Fruit fly (Drosophila melanogaster) ovary, adult (tissue): Measurements from ENCODE around the gene Vps45.

Experiments used
- CG17801 ChIP-seq: fragments of 200-800 bp; optimal IDR thresholded peaks from 2 replicates; lab custom pipeline; 2019; ENCODE audit warnings: missing biosample characterization, mild to moderate bottlenecking, missing genetic modification characterization, moderate library complexity; ENCODE audit not compliant: partially characterized antibody

The Vps45 gene

DNA sequence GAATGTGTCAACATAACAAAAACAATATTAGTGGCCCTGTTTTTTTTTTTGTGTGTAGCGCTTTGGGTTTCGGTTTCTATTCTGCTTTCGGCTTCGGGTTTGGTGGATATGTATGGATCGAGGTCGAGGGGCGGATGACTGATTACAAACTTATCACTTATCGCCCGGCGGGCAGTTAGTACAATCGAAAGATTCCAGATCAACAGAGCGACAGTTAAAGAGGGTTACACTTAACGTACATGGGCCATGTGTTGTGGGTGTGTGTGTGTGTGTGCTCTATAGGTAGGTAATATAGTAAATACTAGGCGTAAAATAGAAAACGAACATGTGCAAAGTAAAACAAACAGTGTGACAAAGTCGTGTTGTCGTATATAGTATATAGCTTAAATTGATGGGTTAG is 15.0 kb upstream of the Vps45 start:
- TF ChIP-seq CG17801 (GFP tag; lab: Kevin White, UChicago) = no peak

DNA sequence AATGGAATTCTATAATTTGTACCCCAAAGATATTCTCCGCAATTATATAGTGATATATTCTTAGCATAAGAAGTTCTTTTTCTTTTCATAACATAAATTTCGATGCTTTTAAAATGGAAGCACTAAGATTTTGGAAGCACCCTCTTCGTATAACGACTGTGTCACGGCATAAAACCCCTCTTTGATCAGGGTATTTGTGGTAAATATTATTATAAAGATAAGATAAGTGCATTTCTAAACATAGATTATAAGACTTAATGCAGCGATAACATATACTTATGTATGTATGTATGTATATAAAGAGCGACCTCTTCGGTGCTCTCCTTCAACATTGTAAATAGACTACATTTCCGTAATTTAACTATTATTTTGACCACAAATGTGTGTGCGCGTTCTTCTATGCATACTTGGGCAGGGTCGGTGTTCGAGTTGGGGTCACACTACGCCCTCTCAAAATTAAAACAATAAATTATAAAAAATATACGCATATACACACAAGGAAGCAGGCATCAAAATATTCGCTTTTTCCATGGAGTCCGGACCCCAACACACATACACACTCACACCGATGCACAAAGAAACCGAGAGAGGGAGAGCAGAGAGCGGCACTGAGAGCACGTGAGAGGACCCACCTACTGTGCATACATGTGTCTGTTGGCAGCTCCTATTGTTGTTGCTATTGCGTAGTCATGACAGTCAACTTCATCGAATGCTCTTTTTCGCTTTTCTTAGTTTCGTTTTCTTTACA is 13.3 kb upstream of the Vps45 start:
- TF ChIP-seq CG17801 (GFP tag; lab: Kevin White, UChicago) = no peak

DNA sequence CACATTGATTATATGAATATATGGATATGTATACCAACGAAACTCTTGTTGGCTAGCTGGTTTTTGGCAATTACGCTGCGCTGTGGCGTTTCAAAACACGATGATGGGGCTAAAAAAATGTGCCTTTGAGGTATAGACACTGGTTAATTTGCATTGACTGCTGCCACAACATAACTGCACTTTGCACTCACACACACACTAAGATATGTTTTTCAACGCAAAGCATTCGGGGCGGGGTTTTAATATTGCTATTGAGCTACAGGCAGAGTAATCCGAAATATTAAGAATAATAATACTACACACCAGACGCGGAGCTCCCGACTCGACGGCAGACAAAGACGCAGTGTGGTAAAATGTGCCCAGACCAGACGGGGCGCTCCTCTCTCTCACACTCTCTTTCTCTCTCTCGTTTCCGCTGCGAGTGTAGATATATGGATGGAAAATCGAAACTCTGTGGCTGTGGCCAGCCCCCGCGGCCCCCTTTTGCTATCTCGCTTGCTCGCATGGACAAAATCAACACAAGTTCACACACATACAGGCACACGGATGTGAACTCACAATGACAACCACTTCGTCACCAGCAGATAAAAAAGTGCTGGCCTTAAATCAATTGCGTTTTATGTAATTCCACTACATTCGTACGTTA is 12.6 kb upstream of the Vps45 start:
- peak; percentile 43 for TF ChIP-seq CG17801 (GFP tag; lab: Kevin White, UChicago)

DNA sequence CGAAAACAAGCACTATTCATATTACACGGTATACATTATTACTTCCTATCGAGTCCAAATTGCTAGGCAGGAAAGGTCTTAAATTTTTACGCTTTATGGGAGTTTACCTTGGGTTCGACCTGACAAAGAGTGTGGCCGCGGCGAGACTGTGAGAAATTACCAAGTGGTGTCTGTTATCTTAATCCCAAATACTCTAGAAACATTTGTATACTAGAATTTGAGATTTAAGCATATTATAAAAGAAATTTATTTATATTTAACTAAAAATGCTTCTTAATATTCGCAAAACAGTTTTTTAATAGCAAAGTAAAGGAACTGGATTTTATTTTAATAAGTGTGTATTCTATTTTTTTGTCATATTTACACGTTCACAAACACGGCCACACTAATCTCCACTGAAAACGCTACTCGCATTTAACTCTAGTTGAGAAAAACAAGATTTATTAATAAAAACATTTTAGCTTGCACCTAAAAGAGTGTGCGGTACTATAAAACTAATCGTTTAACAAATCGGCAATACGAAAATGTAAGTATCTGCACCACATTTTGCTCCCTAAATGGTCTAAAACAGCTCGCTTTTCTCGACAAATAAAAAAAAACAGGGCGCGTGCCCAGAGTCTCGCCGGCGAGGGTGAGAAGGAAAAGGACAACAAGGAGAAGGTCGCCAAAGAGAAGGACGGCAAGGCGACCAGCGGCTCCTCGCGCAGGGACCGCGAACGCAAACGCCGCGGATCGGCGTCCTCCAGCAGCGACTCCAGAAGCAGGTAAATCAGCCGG is 11.9 kb upstream of the Vps45 start, which contains the start of the genes mura and RnpS1:
Gene mura (minus strand): TSS at position 148 of the 777 bp plus-strand sequence.
Gene RnpS1 (plus strand): TSS at position 376 of the 777 bp plus-strand sequence.
- no peak for TF ChIP-seq CG17801 (GFP tag; lab: Kevin White, UChicago)

DNA sequence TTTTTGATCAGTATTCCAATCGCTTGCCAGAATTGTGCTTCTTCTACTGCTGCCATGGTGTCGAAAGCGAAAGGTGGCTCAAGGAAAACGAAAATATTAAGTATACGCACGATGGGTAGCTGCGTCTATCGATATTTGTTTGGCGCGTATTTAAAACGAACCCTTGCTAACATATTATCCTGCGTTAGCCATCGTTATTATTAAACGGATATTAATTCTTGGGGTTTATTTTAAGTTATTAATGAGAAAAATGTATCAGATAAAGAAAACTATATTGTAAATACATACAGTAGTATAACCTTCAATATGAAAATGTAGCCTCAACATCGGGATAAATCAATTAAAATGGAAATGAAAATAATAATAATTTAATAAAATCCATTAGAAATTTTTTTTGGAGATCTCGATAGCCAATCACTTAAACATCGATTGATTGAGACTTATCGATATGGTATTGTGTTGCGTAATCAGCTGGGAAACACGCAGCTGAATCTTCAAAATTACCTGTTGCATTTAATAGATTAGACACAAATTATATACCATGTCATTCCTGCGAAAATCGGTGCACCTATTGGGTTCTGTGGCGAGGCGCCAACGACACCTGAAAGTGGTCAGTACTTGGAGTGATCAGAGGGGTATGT is 8.3 kb upstream of the Vps45 start, which contains the start of the genes CG9386 and BckdhA:
Gene CG9386 (minus strand): TSS at position 75 of the 641 bp plus-strand sequence.
Gene BckdhA (plus strand): TSS at position 452 of the 641 bp plus-strand sequence.
- TF ChIP-seq CG17801 (GFP tag; lab: Kevin White, UChicago) = no peak

DNA sequence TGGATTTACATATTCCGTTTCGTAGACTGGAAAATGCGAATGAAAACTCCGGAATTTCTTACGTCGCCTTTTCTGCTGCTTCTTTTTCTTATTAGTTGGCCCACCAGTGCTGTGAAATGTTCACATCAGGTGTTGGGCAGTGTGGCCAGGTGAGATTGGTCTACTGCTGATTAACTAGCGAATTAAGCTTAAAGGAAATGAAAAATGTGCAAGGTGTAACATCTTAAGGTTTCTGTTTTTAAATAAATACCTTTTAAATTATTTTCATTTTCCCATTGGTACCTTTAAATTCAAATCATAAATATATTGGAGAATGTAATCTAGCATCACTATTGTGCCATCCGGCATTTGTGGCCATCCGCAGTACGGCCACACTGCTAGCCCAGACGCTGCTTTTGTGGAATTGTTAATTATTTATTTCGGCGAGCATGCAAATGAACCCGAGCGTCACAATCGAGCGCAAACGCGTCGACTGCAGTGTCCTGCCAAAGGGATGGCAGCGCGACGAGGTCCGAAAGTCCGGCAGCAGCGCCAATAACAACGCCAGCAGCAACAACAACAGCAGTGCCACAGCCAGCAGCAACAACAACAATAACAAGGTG is 4.2 kb upstream of the Vps45 start, which contains the start of the genes AP-1mu and MBD-like:
Gene AP-1mu (minus strand): TSS at position 113 of the 602 bp plus-strand sequence.
Gene MBD-like (plus strand): TSS at position 348 of the 602 bp plus-strand sequence.
- TF ChIP-seq CG17801 (GFP tag; lab: Kevin White, UChicago) = peak; percentile 72

DNA sequence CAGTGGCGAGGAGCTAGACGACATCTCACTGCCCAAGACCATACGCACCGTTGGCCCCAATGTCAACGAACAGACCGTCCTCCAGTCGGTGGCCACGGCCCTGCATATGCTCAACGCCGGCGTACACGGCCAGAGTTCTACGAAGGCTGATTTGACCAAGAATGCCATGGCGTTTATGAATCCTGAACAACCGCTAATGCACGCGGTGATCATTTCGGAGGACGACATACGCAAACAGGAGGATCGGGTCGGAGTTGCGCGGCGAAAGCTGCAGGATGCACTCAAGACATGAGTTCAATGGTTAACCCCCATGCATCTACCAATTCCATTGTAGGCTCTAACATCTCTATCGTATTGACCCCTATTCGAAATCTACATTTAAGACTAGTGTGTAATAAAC is 2.6 kb upstream of the Vps45 start:
- TF ChIP-seq CG17801 (GFP tag; lab: Kevin White, UChicago) = no peak

DNA sequence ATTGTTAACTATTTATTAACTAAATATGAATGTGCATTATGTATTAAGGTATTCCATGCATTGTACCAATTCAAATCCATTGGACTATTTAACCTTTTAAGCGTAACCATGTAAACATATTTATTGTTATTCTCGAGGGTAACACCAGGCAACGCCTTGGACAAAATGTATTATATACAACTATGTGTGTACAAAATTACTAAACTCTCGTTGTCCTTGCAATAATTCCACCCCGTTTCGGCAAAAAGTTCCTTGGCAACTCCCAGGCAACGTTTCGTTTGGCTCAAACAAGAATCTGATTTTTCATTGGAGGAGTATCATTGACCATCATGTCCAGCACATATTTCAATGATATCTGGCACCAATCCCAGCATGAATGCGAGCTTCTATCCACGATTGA is 2.2 kb downstream of the Vps45 start, which contains the start of gene CG16789:
Gene CG16789 (plus strand): TSS at position 301 of the 400 bp plus-strand sequence.
- no peak for TF ChIP-seq CG17801 (GFP tag; lab: Kevin White, UChicago)

DNA sequence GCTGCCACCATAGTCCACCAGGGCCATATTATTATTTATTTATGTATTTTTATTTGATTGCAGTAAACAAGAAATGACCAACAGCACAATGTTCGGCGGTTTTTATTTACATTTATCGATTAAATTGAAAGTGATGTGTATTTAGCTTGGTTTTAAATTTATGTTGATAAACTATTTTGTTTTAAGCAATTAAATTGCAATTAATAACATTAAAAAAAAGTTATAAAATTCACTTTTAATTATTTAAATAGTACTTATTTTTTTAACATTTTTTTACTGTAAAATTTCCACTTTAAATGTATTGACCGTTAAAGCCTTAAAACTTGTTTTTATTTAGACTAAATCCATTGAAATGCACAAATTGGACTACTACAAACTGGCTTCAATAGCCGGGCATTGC is 6.4 kb downstream of the Vps45 start, which contains the start of gene CG16790:
Gene CG16790 (minus strand): TSS at position 101 of the 400 bp plus-strand sequence.
- TF ChIP-seq CG17801 (GFP tag; lab: Kevin White, UChicago) = no peak

DNA sequence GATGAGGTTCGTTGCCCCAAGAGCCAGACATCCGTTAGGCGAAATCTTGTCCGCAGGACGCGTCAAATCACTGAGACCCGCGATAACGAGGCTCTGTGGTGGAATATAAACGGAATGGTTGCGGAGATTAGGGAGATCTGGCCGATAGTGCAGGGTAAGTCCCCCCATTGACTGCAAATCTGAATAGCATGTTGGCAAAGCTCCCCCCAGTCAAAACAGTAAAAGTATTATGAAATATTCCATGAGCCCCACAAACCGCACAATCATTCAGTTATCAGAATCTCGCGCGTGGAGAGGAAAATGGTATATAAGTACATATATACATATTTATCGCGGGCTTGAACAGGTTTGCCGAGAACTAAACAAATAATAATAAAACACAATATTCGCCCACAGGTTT is 6.9 kb downstream of the Vps45 start:
- TF ChIP-seq CG17801 (GFP tag; lab: Kevin White, UChicago) = no peak

DNA sequence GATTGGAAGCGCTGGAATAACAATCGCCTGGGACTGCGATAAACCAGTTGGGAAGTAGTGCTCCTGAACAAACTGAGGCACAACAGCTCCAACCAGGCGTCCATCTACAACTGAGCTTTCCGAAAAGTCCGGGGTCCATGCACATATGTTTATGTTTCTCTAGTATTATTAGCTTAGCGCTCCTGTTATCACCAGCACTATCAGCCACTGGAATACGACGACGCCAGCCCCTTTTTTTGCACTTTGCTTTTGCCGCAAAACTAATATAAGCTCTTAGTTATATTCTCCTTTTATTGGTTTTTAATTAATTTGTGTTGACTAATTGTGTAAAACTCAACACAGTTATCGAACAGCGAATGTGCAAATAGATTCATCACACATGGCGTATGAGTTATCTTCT is 7.8 kb downstream of the Vps45 start, which contains the start of gene CG9396:
Gene CG9396 (minus strand): TSS at position 101 of the 400 bp plus-strand sequence.
- TF ChIP-seq CG17801 (GFP tag; lab: Kevin White, UChicago) = no peak

DNA sequence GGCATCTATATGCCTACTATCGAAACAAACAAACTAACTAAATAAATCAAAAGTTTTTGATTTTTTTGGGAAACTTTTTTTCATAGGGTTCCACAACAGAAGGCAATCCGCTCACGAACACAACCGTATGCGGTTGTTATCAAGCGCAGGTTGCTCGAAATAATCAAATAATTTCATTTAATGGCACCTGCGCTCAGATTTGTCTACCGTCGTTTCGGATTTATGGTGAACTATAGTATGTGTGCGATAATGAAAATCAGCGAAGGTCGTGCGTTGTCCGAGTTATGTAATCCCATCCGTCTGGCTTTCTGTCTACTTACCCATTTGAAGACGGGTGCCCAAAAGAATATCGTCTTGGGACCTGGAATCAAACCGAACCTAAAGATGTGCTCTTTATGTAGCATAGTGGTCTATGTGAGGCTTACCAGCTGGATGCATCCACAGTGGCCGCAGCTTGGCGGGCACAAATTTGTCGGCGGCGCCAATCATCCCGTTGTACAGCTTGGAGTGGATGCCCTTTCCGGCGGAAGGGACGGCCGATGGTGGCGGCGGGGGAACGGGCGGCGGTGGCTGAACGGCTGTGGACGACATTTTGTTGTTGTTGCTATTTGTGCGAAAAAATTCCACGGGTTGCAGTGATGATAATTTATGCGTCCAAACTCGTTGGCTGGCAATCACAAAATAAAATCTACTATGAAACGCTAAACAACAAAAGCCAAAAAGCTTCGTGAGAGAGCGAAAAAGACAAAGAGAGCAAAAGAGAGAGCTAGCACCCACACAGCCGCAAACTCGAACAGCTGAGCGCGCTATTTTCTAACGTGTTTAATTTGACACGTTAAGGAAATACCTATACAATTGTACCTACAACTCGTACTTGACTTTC is 9.4 kb downstream of the Vps45 start:
- no peak for TF ChIP-seq CG17801 (GFP tag; lab: Kevin White, UChicago)
